Worm (Caenorhabditis elegans): ENCODE measurements around the gene T03D3.5.

Gene T03D3.5

ce11 chrV:2799172-2799869 lies 27.3 kb downstream of the T03D3.5 start:
- TF ChIP-seq nhr-11 (tag; optimal IDR thresholded peaks at IDR 0.05) = no peak
- no peak for TF ChIP-seq egl-27 (tag; optimal IDR thresholded peaks at IDR 0.05)
- TF ChIP-seq sea-2 (GFP tag; optimal IDR thresholded peaks at IDR 0.05) = no peak
- TF ChIP-seq fos-1 (tag; optimal IDR thresholded peaks at IDR 0.05) = no peak
- no peak for TF ChIP-seq ceh-9 (tag; optimal IDR thresholded peaks at IDR 0.05)
- no peak for TF ChIP-seq fkh-2 (tag; optimal IDR thresholded peaks at IDR 0.05)
- no peak for TF ChIP-seq mdl-1 (tag; optimal IDR thresholded peaks at IDR 0.05)
- no peak for TF ChIP-seq ztf-11 (tag; optimal IDR thresholded peaks at IDR 0.05)
- no peak for TF ChIP-seq pha-4 (tag; optimal IDR thresholded peaks at IDR 0.05)
- TF ChIP-seq nhr-76 (tag; optimal IDR thresholded peaks at IDR 0.05) = no peak
- TF ChIP-seq mml-1 (tag; optimal IDR thresholded peaks at IDR 0.05) = no peak
- TF ChIP-seq nhr-237 (tag; optimal IDR thresholded peaks at IDR 0.05) = no peak
- TF ChIP-seq snpc-4 (tag; optimal IDR thresholded peaks at IDR 0.05) = no peak
- TF ChIP-seq nhr-23 (tag; optimal IDR thresholded peaks at IDR 0.05) = no peak
- TF ChIP-seq pqm-1 (tag; optimal IDR thresholded peaks at IDR 0.05) = no peak
- no peak for TF ChIP-seq skn-1 (tag; optimal IDR thresholded peaks at IDR 0.05)
- no peak for TF ChIP-seq zag-1 (tag; optimal IDR thresholded peaks at IDR 0.05)
- no peak for TF ChIP-seq tbx-2 (tag; optimal IDR thresholded peaks at IDR 0.05)
- TF ChIP-seq egl-5 (tag; optimal IDR thresholded peaks at IDR 0.05) = no peak

ce11 chrV:2795998-2796397 lies 30.6 kb downstream of the T03D3.5 start, which contains the start of gene F54E2.2:
Gene F54E2.2 (plus strand): TSS chrV:2796298.
- no peak for TF ChIP-seq ceh-9 (tag; optimal IDR thresholded peaks at IDR 0.05)
- no peak for TF ChIP-seq nhr-25 (tag; optimal IDR thresholded peaks at IDR 0.05)
- TF ChIP-seq nhr-43 (tag; optimal IDR thresholded peaks at IDR 0.05; ENCODE audit: poor library complexity, severe bottlenecking) = no peak
- no peak for TF ChIP-seq nhr-77 (tag; optimal IDR thresholded peaks at IDR 0.05)
- TF ChIP-seq fkh-2 (tag; optimal IDR thresholded peaks at IDR 0.05) = no peak
- TF ChIP-seq pqm-1 (tag; optimal IDR thresholded peaks at IDR 0.05) = no peak
- TF ChIP-seq nhr-12 (tag; optimal IDR thresholded peaks at IDR 0.05) = no peak
- TF ChIP-seq ceh-82 (tag; optimal IDR thresholded peaks at IDR 0.05) = no peak
- TF ChIP-seq elt-3 (tag; optimal IDR thresholded peaks at IDR 0.05) = no peak
- TF ChIP-seq fkh-10 (GFP tag; optimal IDR thresholded peaks at IDR 0.05) = no peak
- TF ChIP-seq tbx-2 (tag; optimal IDR thresholded peaks at IDR 0.05) = no peak
- TF ChIP-seq unc-62 (GFP tag; optimal IDR thresholded peaks at IDR 0.05) = no peak
- TF ChIP-seq daf-12 (tag; optimal IDR thresholded peaks at IDR 0.05) = no peak
- no peak for TF ChIP-seq aly-2 (tag; optimal IDR thresholded peaks at IDR 0.05)
- no peak for TF ChIP-seq egl-5 (tag; optimal IDR thresholded peaks at IDR 0.05)
- no peak for TF ChIP-seq lin-15B (tag; optimal IDR thresholded peaks at IDR 0.05)

- no peak for TF ChIP-seq snpc-4 (tag; optimal IDR thresholded peaks at IDR 0.05)
- TF ChIP-seq zag-1 (tag; optimal IDR thresholded peaks at IDR 0.05) = no peak
- TF ChIP-seq ztf-4 (tag; optimal IDR thresholded peaks at IDR 0.05) = no peak
- no peak for TF ChIP-seq ceh-9 (tag; optimal IDR thresholded peaks at IDR 0.05)
- TF ChIP-seq jun-1 (tag; optimal IDR thresholded peaks at IDR 0.05) = no peak
- no peak for TF ChIP-seq ceh-16 (tag; optimal IDR thresholded peaks at IDR 0.05)
- TF ChIP-seq nhr-28 (tag; optimal IDR thresholded peaks at IDR 0.05) = no peak
- no peak for TF ChIP-seq aly-2 (tag; optimal IDR thresholded peaks at IDR 0.05)
- no peak for TF ChIP-seq nhr-43 (tag; optimal IDR thresholded peaks at IDR 0.05; ENCODE audit: poor library complexity, severe bottlenecking)
Measured at ce11 chrV:2792958-2793357, 33.7 kb downstream of the T03D3.5 start.

ce11 chrV:2780786-2781185 lies 45.8 kb downstream of the T03D3.5 start, which contains the start of gene R05D8.11:
Gene R05D8.11 (minus strand): TSS chrV:2780886.
- no peak for TF ChIP-seq elt-1 (tag; optimal IDR thresholded peaks at IDR 0.05)
- TF ChIP-seq aly-2 (tag; optimal IDR thresholded peaks at IDR 0.05) = no peak
- TF ChIP-seq nhr-25 (tag; optimal IDR thresholded peaks at IDR 0.05) = no peak
- TF ChIP-seq nhr-76 (tag; optimal IDR thresholded peaks at IDR 0.05) = no peak

- TF ChIP-seq skn-1 (tag; optimal IDR thresholded peaks at IDR 0.05) (no peak), mdl-1 (tag; optimal IDR thresholded peaks at IDR 0.05) (no peak), ama-1 (optimal IDR thresholded peaks at IDR 0.05) (no peak), lin-15B (tag; optimal IDR thresholded peaks at IDR 0.05) (no peak), elt-1 (tag; optimal IDR thresholded peaks at IDR 0.05) (no peak)
Measured at ce11 chrV:2774042-2774441, 52.6 kb downstream of the T03D3.5 start, which contains the start of gene srj-18. Gene srj-18 (plus strand): TSS chrV:2774342.
